Worm (Caenorhabditis elegans): ENCODE data around the gene slc-17.4.

The slc-17.4 gene

DNA sequence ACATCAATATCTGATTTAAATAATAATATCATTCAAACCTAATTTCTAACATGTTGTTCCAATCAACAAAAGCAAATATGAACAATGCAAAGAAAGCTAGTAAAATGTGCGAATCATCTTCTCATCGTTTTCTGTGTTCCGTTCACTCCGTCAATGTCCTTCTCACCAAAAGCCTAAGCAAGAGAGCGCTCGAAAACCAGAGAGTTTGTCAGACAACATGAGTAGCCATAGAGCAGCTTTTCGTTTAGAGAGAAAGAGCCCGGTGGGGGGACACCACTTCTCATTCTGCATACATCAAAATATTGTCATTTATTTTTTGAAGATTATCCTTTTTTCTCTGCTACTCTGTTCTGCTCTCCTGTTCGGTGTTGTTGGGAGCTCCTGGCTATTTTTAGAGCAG lies 2.1 kb upstream of the slc-17.4 start:
- no peak for TF ChIP-seq mab-5 (tag; optimal IDR thresholded peaks at IDR 0.05)
- TF ChIP-seq nhr-129 (tag; optimal IDR thresholded peaks at IDR 0.05), result peak; percentile 20
- no peak for TF ChIP-seq elt-1 (tag; optimal IDR thresholded peaks at IDR 0.05)
- peak; percentile 72 for TF ChIP-seq unc-55 (GFP tag; optimal IDR thresholded peaks at IDR 0.05)
- TF ChIP-seq C34F6.9 (tag; optimal IDR thresholded peaks at IDR 0.05), result peak; percentile 69
- no peak for TF ChIP-seq Y55F3AM.14 (GFP tag; optimal IDR thresholded peaks at IDR 0.05)
- no peak for TF ChIP-seq unc-39 (tag; optimal IDR thresholded peaks at IDR 0.05)

- TF ChIP-seq lin-39 (tag; optimal IDR thresholded peaks at IDR 0.05), result no peak
- no peak for TF ChIP-seq ama-1 (optimal IDR thresholded peaks at IDR 0.05)
- TF ChIP-seq Y55F3AM.14 (GFP tag; optimal IDR thresholded peaks at IDR 0.05), result no peak
- TF ChIP-seq aly-2 (tag; optimal IDR thresholded peaks at IDR 0.05), result no peak
- no peak for TF ChIP-seq nhr-25 (tag; optimal IDR thresholded peaks at IDR 0.05)
- TF ChIP-seq alr-1 (tag; optimal IDR thresholded peaks at IDR 0.05), result no peak
- TF ChIP-seq unc-55 (GFP tag; optimal IDR thresholded peaks at IDR 0.05), result peak; percentile 11
- no peak for TF ChIP-seq nhr-77 (tag; optimal IDR thresholded peaks at IDR 0.05)
- no peak for TF ChIP-seq sem-4 (tag; optimal IDR thresholded peaks at IDR 0.05)
Measured at ce11 chrIV:17293068-17293467, 1.5 kb upstream of the slc-17.4 start.

DNA sequence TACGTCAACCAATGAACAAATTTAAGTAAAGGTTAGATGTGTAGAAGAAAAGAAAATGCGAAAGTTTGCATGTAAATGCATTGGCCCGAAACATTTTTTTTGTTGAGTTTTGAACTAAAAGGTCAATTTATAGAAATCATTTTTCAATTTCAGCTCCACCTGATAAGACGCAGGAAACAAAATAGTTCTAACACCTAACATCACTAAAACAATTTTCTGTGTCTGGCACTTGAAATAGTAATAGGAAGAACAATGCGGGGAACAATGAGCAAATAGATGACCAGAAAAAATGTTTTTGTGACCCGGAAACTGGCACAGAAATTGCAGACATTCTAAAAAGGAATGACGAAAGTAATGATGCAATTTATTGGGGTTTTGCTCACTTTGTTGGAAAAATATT lies 817 bp upstream of the slc-17.4 start:
- TF ChIP-seq elt-1 (tag; optimal IDR thresholded peaks at IDR 0.05) (no peak), nhr-10 (tag; optimal IDR thresholded peaks at IDR 0.05) (no peak), aly-2 (tag; optimal IDR thresholded peaks at IDR 0.05) (no peak), nhr-21 (tag; optimal IDR thresholded peaks at IDR 0.05) (no peak), alr-1 (tag; optimal IDR thresholded peaks at IDR 0.05) (no peak), mbf-1 (tag; optimal IDR thresholded peaks at IDR 0.05) (no peak), nhr-129 (tag; optimal IDR thresholded peaks at IDR 0.05) (peak; percentile 43), crh-2 (tag; optimal IDR thresholded peaks at IDR 0.05) (no peak), snpc-4 (tag; optimal IDR thresholded peaks at IDR 0.05) (no peak), unc-62 (GFP tag; optimal IDR thresholded peaks at IDR 0.05) (no peak), fos-1 (tag; optimal IDR thresholded peaks at IDR 0.05) (peak; percentile 23), nhr-23 (tag; optimal IDR thresholded peaks at IDR 0.05) (no peak)

- TF ChIP-seq lsy-2 (tag; optimal IDR thresholded peaks at IDR 0.05), result no peak
- peak; percentile 55 for TF ChIP-seq nhr-129 (tag; optimal IDR thresholded peaks at IDR 0.05)
Measured at ce11 chrIV:17287908-17288675, 3.4 kb downstream of the slc-17.4 start, which contains the start of gene zipt-7.1. Gene zipt-7.1 (minus strand): TSS chrIV:17288139.

DNA sequence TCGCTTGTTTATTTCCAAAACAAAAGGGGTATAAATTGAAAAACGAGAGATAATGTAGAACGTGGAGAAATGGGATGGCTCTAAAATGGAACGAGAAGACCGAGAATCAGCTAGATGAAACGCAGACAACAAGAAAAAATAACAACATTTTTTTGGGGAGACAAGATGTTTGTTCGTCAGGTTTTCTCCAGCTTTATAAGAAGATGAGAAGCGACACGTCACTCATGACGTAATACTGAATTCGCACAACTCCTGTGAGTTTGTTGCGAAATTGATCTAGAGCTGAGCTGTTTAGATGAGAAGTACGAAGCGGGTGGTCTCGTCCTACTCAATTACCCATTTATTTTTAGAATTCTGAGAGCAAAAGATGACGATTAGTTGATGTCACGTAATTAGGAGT lies 6.3 kb downstream of the slc-17.4 start:
- TF ChIP-seq lsy-2 (tag; optimal IDR thresholded peaks at IDR 0.05), result peak in 1 of 2 experiments; percentile 56
- no peak for TF ChIP-seq nhr-10 (tag; optimal IDR thresholded peaks at IDR 0.05)
- no peak for TF ChIP-seq ZK546.5 (tag; optimal IDR thresholded peaks at IDR 0.05)
- TF ChIP-seq ztf-4 (tag; optimal IDR thresholded peaks at IDR 0.05), result peak; percentile 18
- peak; percentile 91 for TF ChIP-seq unc-55 (GFP tag; optimal IDR thresholded peaks at IDR 0.05)
- TF ChIP-seq lin-13 (GFP tag; optimal IDR thresholded peaks at IDR 0.05), result peak; percentile 7
- no peak for TF ChIP-seq peb-1 (tag; optimal IDR thresholded peaks at IDR 0.05)
- peak; percentile 31 for TF ChIP-seq zag-1 (tag; optimal IDR thresholded peaks at IDR 0.05)
- no peak for TF ChIP-seq R02D3.7 (tag; optimal IDR thresholded peaks at IDR 0.05)
- TF ChIP-seq nhr-129 (tag; optimal IDR thresholded peaks at IDR 0.05), result peak; percentile 50
- TF ChIP-seq C34F6.9 (tag; optimal IDR thresholded peaks at IDR 0.05), result peak; percentile 52
- TF ChIP-seq sma-9 (GFP tag; optimal IDR thresholded peaks at IDR 0.05), result peak; percentile 66
- TF ChIP-seq sma-9 (tag; optimal IDR thresholded peaks at IDR 0.05), result no peak
- TF ChIP-seq crh-2 (tag; optimal IDR thresholded peaks at IDR 0.05), result peak; percentile 69
- TF ChIP-seq mdl-1 (tag; optimal IDR thresholded peaks at IDR 0.05), result no peak

DNA sequence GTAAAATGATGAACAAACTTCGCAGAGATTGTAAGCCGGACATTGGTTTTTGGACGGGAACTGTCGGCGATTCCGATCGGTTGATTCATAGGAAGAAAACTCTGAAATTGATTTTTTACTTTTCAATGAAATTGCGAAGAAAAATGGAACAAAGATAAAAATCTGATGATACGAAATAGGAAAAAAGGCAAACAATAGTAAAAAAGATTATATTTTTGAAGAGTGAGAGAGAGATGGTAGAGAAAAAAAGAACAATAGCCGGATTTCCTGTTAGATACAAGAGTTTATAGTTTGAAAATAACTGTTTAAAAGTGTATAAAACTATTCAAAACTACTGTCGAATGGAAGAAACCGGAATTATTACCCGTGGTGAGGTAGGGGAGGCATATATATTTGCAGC lies 7.4 kb downstream of the slc-17.4 start, which contains the start of gene nra-1:
nra-1 (minus strand) TSS at position 101 of the 400 bp plus-strand sequence.
- TF ChIP-seq nhr-21 (tag; optimal IDR thresholded peaks at IDR 0.05) (no peak), nhr-12 (tag; optimal IDR thresholded peaks at IDR 0.05) (no peak), gmeb-1 (tag; optimal IDR thresholded peaks at IDR 0.05) (no peak), crh-2 (tag; optimal IDR thresholded peaks at IDR 0.05) (no peak)
